Fruit fly (Drosophila melanogaster) whole organism, embryonic: ENCODE data around the gene Gmppb.

Experiments used
- Antp ChIP-seq: fragments of 200-800 bp; sonication (Bioruptor generic); optimal IDR thresholded peaks from 3 replicates; lab custom pipeline; 2016; ENCODE audit warnings: missing biosample characterization, missing genetic modification characterization
- Atf-2 ChIP-seq: fragments of 200-800 bp; sonication (Bioruptor generic); optimal IDR thresholded peaks from 2 replicates; lab custom pipeline; 2016; ENCODE audit warnings: missing biosample characterization, missing genetic modification characterization
- B-H1 ChIP-seq: fragments of 200-800 bp; sonication (Bioruptor generic); IDR thresholded peaks from 3 replicates; pipeline ENCODE4 v1.3.6; 2022; ENCODE audit warnings: missing biosample characterization, missing genetic modification characterization
- BEAF-32 ChIP-seq: fragments of 200-800 bp; sonication (Bioruptor generic); optimal IDR thresholded peaks from 3 replicates; lab custom pipeline; 2017; ENCODE audit warnings: missing biosample characterization, missing genetic modification characterization, mild to moderate bottlenecking, moderate library complexity, missing genetic modification reagents
- CG12104 ChIP-seq: fragments of 200-800 bp; sonication (Bioruptor generic); optimal IDR thresholded peaks from 3 replicates; lab custom pipeline; 2016; ENCODE audit warnings: missing biosample characterization, missing genetic modification characterization
- CG12769 ChIP-seq: fragments of 200-800 bp; sonication (Bioruptor generic); optimal IDR thresholded peaks from 2 replicates; lab custom pipeline; 2019; ENCODE audit warnings: missing biosample characterization, mild to moderate bottlenecking, missing genetic modification characterization, moderate library complexity
- CG13296 ChIP-seq: fragments of 200-800 bp; sonication (Bioruptor generic); optimal IDR thresholded peaks from 3 replicates; lab custom pipeline; 2018; ENCODE audit warnings: missing biosample characterization, mild to moderate bottlenecking, missing genetic modification characterization
- CG14860 ChIP-seq: fragments of 200-800 bp; sonication (Bioruptor generic); IDR thresholded peaks from 3 replicates; pipeline ENCODE4 v1.3.6; 2022; ENCODE audit warnings: missing biosample characterization, missing genetic modification characterization; ENCODE audit not compliant: partially characterized antibody
- CG15479 ChIP-seq: fragments of 200-800 bp; sonication (Bioruptor generic); optimal IDR thresholded peaks from 3 replicates; lab custom pipeline; 2019; ENCODE audit warnings: missing biosample characterization, mild to moderate bottlenecking, missing genetic modification characterization, moderate library complexity
- CG15696 ChIP-seq: fragments of 200-800 bp; sonication (Bioruptor generic); optimal IDR thresholded peaks from 2 replicates; lab custom pipeline; 2019; ENCODE audit warnings: missing biosample characterization, mild to moderate bottlenecking, missing genetic modification characterization, moderate library complexity
- CG17829 ChIP-seq: fragments of 200-800 bp; optimal IDR thresholded peaks from 2 replicates; lab custom pipeline; 2019; ENCODE audit warnings: missing biosample characterization, mild to moderate bottlenecking, missing genetic modification characterization, moderate library complexity
- CG2199 ChIP-seq: fragments of 200-800 bp; sonication (Bioruptor generic); IDR thresholded peaks from 3 replicates; pipeline ENCODE4 v1.3.6; 2022; ENCODE audit warnings: missing biosample characterization, missing genetic modification characterization
- CG30403 ChIP-seq: fragments of 200-800 bp; sonication (Bioruptor generic); optimal IDR thresholded peaks from 3 replicates; lab custom pipeline; 2016; ENCODE audit warnings: missing biosample characterization, missing genetic modification characterization
- CG3163 ChIP-seq: fragments of 200-800 bp; sonication (Bioruptor generic); optimal IDR thresholded peaks from 3 replicates; lab custom pipeline; 2016; ENCODE audit warnings: missing biosample characterization, missing genetic modification characterization
- CG34422 ChIP-seq: fragments of 200-800 bp; sonication (Bioruptor generic); IDR thresholded peaks from 3 replicates; pipeline ENCODE4 v1.3.6; 2022; ENCODE audit warnings: missing biosample characterization, missing genetic modification characterization
- CG3995 ChIP-seq: fragments of 200-800 bp; sonication (Bioruptor generic); optimal IDR thresholded peaks from 3 replicates; lab custom pipeline; 2016; ENCODE audit warnings: missing biosample characterization, missing genetic modification characterization
- CG42726 ChIP-seq: fragments of 200-800 bp; sonication (Bioruptor generic); IDR thresholded peaks from 2 replicates; pipeline ENCODE4 v1.3.6; 2022; ENCODE audit warnings: missing biosample characterization, missing genetic modification characterization; ENCODE audit not compliant: partially characterized antibody
- CG4360 ChIP-seq: fragments of 200-800 bp; sonication (Bioruptor generic); IDR thresholded peaks from 2 replicates; pipeline ENCODE4 v1.3.6; 2022; ENCODE audit warnings: missing biosample characterization, missing genetic modification characterization
- CG4404 ChIP-seq: fragments of 200-800 bp; sonication (Bioruptor generic); IDR thresholded peaks from 2 replicates; pipeline ENCODE4 v1.3.6; 2022; ENCODE audit warnings: missing biosample characterization, missing genetic modification characterization
- Fer3 ChIP-seq: fragments of 200-800 bp; sonication (Bioruptor generic); optimal IDR thresholded peaks from 2 replicates; lab custom pipeline; 2018; ENCODE audit warnings: missing biosample characterization, mild to moderate bottlenecking, missing genetic modification characterization, moderate library complexity
- Opbp ChIP-seq: fragments of 200-800 bp; sonication (Bioruptor generic); IDR thresholded peaks from 3 replicates; pipeline ENCODE4 v1.3.6; 2022; ENCODE audit warnings: missing biosample characterization, missing genetic modification characterization; ENCODE audit not compliant: partially characterized antibody
- Scr ChIP-seq: fragments of 200-800 bp; sonication (Bioruptor generic); IDR thresholded peaks from 2 replicates; pipeline ENCODE4 v1.3.6; 2022; ENCODE audit warnings: missing biosample characterization, missing genetic modification characterization; ENCODE audit not compliant: partially characterized antibody
- Six4 ChIP-seq: fragments of 200-800 bp; sonication (Bioruptor generic); optimal IDR thresholded peaks from 2 replicates; lab custom pipeline; 2016; ENCODE audit warnings: missing biosample characterization, missing genetic modification characterization
- Tbp ChIP-seq: fragments of >200 bp; optimal IDR thresholded peaks from 2 replicates; lab custom pipeline; 2018; ENCODE audit warnings: missing biosample characterization, missing genetic modification characterization
- ac ChIP-seq: fragments of 200-800 bp; sonication (Bioruptor generic); optimal IDR thresholded peaks from 3 replicates; lab custom pipeline; 2017; ENCODE audit warnings: missing biosample characterization, mild to moderate bottlenecking, missing genetic modification characterization
- bbx ChIP-seq: fragments of 200-800 bp; sonication (Bioruptor generic); IDR thresholded peaks from 2 replicates; pipeline ENCODE4 v1.3.6; 2022; ENCODE audit warnings: missing biosample characterization, missing genetic modification characterization; ENCODE audit not compliant: partially characterized antibody
- btn ChIP-seq: fragments of 200-800 bp; sonication (Bioruptor generic); optimal IDR thresholded peaks from 2 replicates; lab custom pipeline; 2016; ENCODE audit warnings: missing biosample characterization, missing genetic modification characterization
- chinmo ChIP-seq: fragments of 200-800 bp; sonication (Bioruptor generic); IDR thresholded peaks from 4 replicates; pipeline ENCODE4 v1.3.6; 2022; ENCODE audit warnings: missing biosample characterization, missing genetic modification characterization; ENCODE audit not compliant: partially characterized antibody
- crc ChIP-seq: fragments of 200-800 bp; sonication (Bioruptor generic); optimal IDR thresholded peaks from 2 replicates; lab custom pipeline; 2016; ENCODE audit warnings: missing biosample characterization, missing genetic modification characterization
- crol ChIP-seq: fragments of 200-800 bp; sonication (Bioruptor generic); IDR thresholded peaks from 2 replicates; pipeline ENCODE4 v1.3.6; 2022; ENCODE audit warnings: missing biosample characterization, missing genetic modification characterization
- gcm ChIP-seq: fragments of 200-800 bp; sonication (Bioruptor generic); optimal IDR thresholded peaks from 2 replicates; lab custom pipeline; 2019; ENCODE audit warnings: missing biosample characterization, mild to moderate bottlenecking, missing genetic modification characterization, moderate library complexity
- insv ChIP-seq, 2 experiments: fragments of 200-800 bp; sonication (Bioruptor generic); optimal IDR thresholded peaks; 3 replicates each; lab custom pipeline; 2016 to 2018; ENCODE audit warnings: missing biosample characterization in 2 of 2, missing genetic modification characterization in 2 of 2
- maf-S ChIP-seq: fragments of 200-800 bp; sonication (Bioruptor generic); optimal IDR thresholded peaks from 2 replicates; lab custom pipeline; 2016; ENCODE audit warnings: missing biosample characterization, missing genetic modification characterization
- org-1 ChIP-seq: fragments of 200-800 bp; sonication (Bioruptor generic); optimal IDR thresholded peaks from 2 replicates; lab custom pipeline; 2017; ENCODE audit warnings: missing biosample characterization, missing genetic modification characterization
- psq ChIP-seq: fragments of 200-800 bp; sonication (Bioruptor generic); optimal IDR thresholded peaks from 2 replicates; lab custom pipeline; 2017; ENCODE audit warnings: missing biosample characterization, missing genetic modification characterization
- sc ChIP-seq, 3 experiments: fragments of >200 bp in 2 of 3; fragments of 200-800 bp in 1 of 3; sonication (Bioruptor generic) in 1 of 3; optimal IDR thresholded peaks; 2 replicates in 2 of 3; 3 replicates in 1 of 3; lab custom pipeline; 2017; ENCODE audit warnings: mild to moderate bottlenecking in 1 of 3, missing biosample characterization in 1 of 3, missing genetic modification characterization in 1 of 3, missing genetic modification reagents in 1 of 3
- sug ChIP-seq: fragments of 200-800 bp; optimal IDR thresholded peaks from 2 replicates; lab custom pipeline; 2019; ENCODE audit warnings: missing biosample characterization, mild to moderate bottlenecking, missing genetic modification characterization, moderate library complexity
- tup ChIP-seq: fragments of 200-800 bp; sonication (Bioruptor generic); optimal IDR thresholded peaks from 2 replicates; lab custom pipeline; 2016; ENCODE audit warnings: missing biosample characterization, mild to moderate bottlenecking, missing genetic modification characterization, moderate library complexity
- vvl ChIP-seq: fragments of 200-800 bp; sonication (Bioruptor generic); IDR thresholded peaks from 2 replicates; pipeline ENCODE4 v1.3.6; 2022; ENCODE audit warnings: missing biosample characterization, missing genetic modification characterization
- yki ChIP-seq: fragments of >200 bp; optimal IDR thresholded peaks from 3 replicates; lab custom pipeline; 2018
- zen ChIP-seq: fragments of 200-800 bp; sonication (Bioruptor generic); optimal IDR thresholded peaks from 3 replicates; lab custom pipeline; 2018; ENCODE audit warnings: missing biosample characterization, mild to moderate bottlenecking, missing genetic modification characterization, moderate library complexity

The Gmppb gene

dm6 chr3R:4809944-4810653 lies 1.1 kb upstream of the Gmppb start (continued):
- no peak for TF ChIP-seq ac (GFP tag; lab: Kevin White, UChicago)
- TF ChIP-seq vvl = peak; percentile 50; the same call in 1 of the 2 replicates
- TF ChIP-seq CG3995 (GFP tag; lab: Kevin White, UChicago) = no peak
- no peak for TF ChIP-seq BEAF-32 (GFP tag; lab: Kevin White, UChicago)
- TF ChIP-seq tup (GFP tag; lab: Kevin White, UChicago) = no peak
- no peak for TF ChIP-seq CG14860
- no peak for TF ChIP-seq Six4 (GFP tag; lab: Kevin White, UChicago)
- TF ChIP-seq crc (GFP tag; lab: Kevin White, UChicago) = no peak
- no peak for TF ChIP-seq maf-S (GFP tag; lab: Kevin White, UChicago)
- TF ChIP-seq CG3163 = peak; percentile 29
- peak; percentile 3 for TF ChIP-seq CG13296 (GFP tag; lab: Kevin White, UChicago)
- no peak for TF ChIP-seq sc (optimal IDR thresholded peaks at IDR 0.05; lab: Kevin White, UChicago)
- no peak for TF ChIP-seq sc (GFP tag; optimal IDR thresholded peaks at IDR 0.05; lab: Kevin White, UChicago)
- no peak for TF ChIP-seq Antp (GFP tag; lab: Kevin White, UChicago)
- peak; percentile 51 for TF ChIP-seq CG12769 (tag; lab: Kevin White, UChicago)
- peak; percentile 90; the same call in 3 of the 4 replicates for TF ChIP-seq chinmo (GFP tag; lab: Robert Waterston, UW)
- TF ChIP-seq org-1 (GFP tag; lab: Kevin White, UChicago) = no peak
- peak; percentile 24; the same call in 1 of the 2 replicates for TF ChIP-seq bbx (GFP tag; lab: Robert Waterston, UW)
- TF ChIP-seq CG34422 (GFP tag; lab: Robert Waterston, UW) = 0 out of 3 replicates have a peak, but pooled peaks have one; percentile 40
- no peak for TF ChIP-seq gcm (GFP tag; lab: Kevin White, UChicago)
- TF ChIP-seq CG42726 = peak; percentile 25; the same call in 1 of the 2 replicates
- no peak for TF ChIP-seq insv (GFP tag; optimal IDR thresholded peaks at IDR 0.05; lab: Kevin White, UChicago)
- TF ChIP-seq yki (lab: Kevin White, UChicago) = no peak
- TF ChIP-seq CG30403 (GFP tag; lab: Kevin White, UChicago) = no peak
- TF ChIP-seq zen (tag; lab: Kevin White, UChicago) = no peak
- no peak for TF ChIP-seq B-H1 (GFP tag; lab: Robert Waterston, UW)
- peak; percentile 50 for TF ChIP-seq Scr (GFP tag; lab: Robert Waterston, UW)
- no peak for TF ChIP-seq CG4404 (GFP tag; lab: Robert Waterston, UW)
- TF ChIP-seq CG4360 (GFP tag; lab: Robert Waterston, UW) = no peak
- TF ChIP-seq sug (tag; lab: Kevin White, UChicago) = peak; percentile 63
- no peak for TF ChIP-seq Fer3
- TF ChIP-seq CG15696 (tag; lab: Kevin White, UChicago) = no peak
- no peak for TF ChIP-seq CG17829 (tag; lab: Kevin White, UChicago)
- TF ChIP-seq btn (GFP tag; lab: Kevin White, UChicago) = no peak
- TF ChIP-seq CG2199 (GFP tag; lab: Robert Waterston, UW) = 0 out of 3 replicates have a peak, but pooled peaks have one; percentile 49
- peak; percentile 67 for TF ChIP-seq psq (GFP tag; lab: Kevin White, UChicago)
- 0 out of 3 replicates have a peak, but pooled peaks have one; percentile 48 for TF ChIP-seq Opbp (GFP tag; lab: Robert Waterston, UW)
- no peak for TF ChIP-seq CG12104 (GFP tag; lab: Kevin White, UChicago)
- no peak for TF ChIP-seq Atf-2 (GFP tag; lab: Kevin White, UChicago)
- TF ChIP-seq crol (GFP tag; lab: Robert Waterston, UW) = peak; percentile 96
- TF ChIP-seq CG15479 = no peak
- TF ChIP-seq Tbp (GFP tag; lab: Kevin White, UChicago) = no peak
